Worm (Caenorhabditis elegans) whole organism, L1 larva: Measurements from ENCODE around the gene EGAP5.1.

ENCODE experiments used
- C04F5.9 ChIP-seq: sonication (generic microtip); optimal IDR thresholded peaks from 2 replicates; lab custom pipeline; 2016; ENCODE audit warnings: missing genetic modification characterization, missing compliant biosample characterization
- C16A3.4 ChIP-seq: fragments of 150-350 bp; optimal IDR thresholded peaks from 2 replicates; lab custom pipeline; 2014; ENCODE audit warnings: missing biosample characterization, missing genetic modification characterization
- F16B12.6 ChIP-seq: fragments of 150-350 bp; optimal IDR thresholded peaks from 2 replicates; lab custom pipeline; 2014; ENCODE audit warnings: missing biosample characterization, missing genetic modification characterization
- ama-1 ChIP-seq: fragments of 150-350 bp; optimal IDR thresholded peaks from 2 replicates; lab custom pipeline; 2014
- ceh-82 ChIP-seq, 3 experiments: fragments of 150-350 bp in 1 of 3; sonication (generic microtip) in 2 of 3; optimal IDR thresholded peaks; 2 replicates each; lab custom pipeline; 2014 to 2017; ENCODE audit warnings: missing biosample characterization in 3 of 3, missing genetic modification characterization in 3 of 3
- ceh-88 ChIP-seq: fragments of 200-800 bp; sonication (Bioruptor generic); IDR thresholded peaks from 2 replicates; pipeline ENCODE4 v1.3.6; 2022; ENCODE audit warnings: missing genetic modification characterization, missing compliant biosample characterization
- ces-1 ChIP-seq: fragments of 150-350 bp; optimal IDR thresholded peaks from 2 replicates; lab custom pipeline; 2014; ENCODE audit warnings: missing biosample characterization, missing genetic modification reagents, missing genetic modification characterization
- dsc-1 ChIP-seq: sonication (generic microtip); optimal IDR thresholded peaks from 2 replicates; lab custom pipeline; 2016; ENCODE audit warnings: mild to moderate bottlenecking, missing genetic modification characterization, missing compliant biosample characterization
- efl-1 ChIP-seq, 4 experiments: fragments of 150-350 bp; optimal IDR thresholded peaks in 3 of 4; peaks in 1 of 4; 1 replicate in 1 of 4; 2 replicates in 3 of 4; lab custom pipeline; 2014; ENCODE audit warnings: missing biosample characterization in 2 of 4, missing genetic modification characterization in 2 of 4, missing genetic modification reagents in 2 of 4
- elt-2 ChIP-seq: sonication (generic microtip); optimal IDR thresholded peaks from 2 replicates; lab custom pipeline; 2016; ENCODE audit warnings: missing genetic modification characterization, mild to moderate bottlenecking, inconsistent platforms, missing compliant biosample characterization, missing genetic modification reagents
- elt-3 ChIP-seq, 6 experiments: fragments of 150-350 bp in 1 of 6; sonication (generic microtip); optimal IDR thresholded peaks; 2 replicates each; lab custom pipeline; 2017 to 2018; ENCODE audit warnings: missing biosample characterization in 6 of 6, missing genetic modification characterization in 6 of 6, inconsistent platforms in 1 of 6
- ets-5 ChIP-seq: fragments of 200-800 bp; sonication (Bioruptor generic); IDR thresholded peaks from 2 replicates; pipeline ENCODE4 v1.3.6; 2022; ENCODE audit warnings: missing genetic modification characterization, missing compliant biosample characterization
- fkh-4 ChIP-seq: sonication (generic microtip); optimal IDR thresholded peaks from 2 replicates; lab custom pipeline; 2016; ENCODE audit warnings: missing compliant biosample characterization, missing genetic modification characterization, borderline replicate concordance
- fkh-8 ChIP-seq: sonication (generic microtip); optimal IDR thresholded peaks from 2 replicates; lab custom pipeline; 2016; ENCODE audit warnings: mild to moderate bottlenecking, missing genetic modification characterization, missing compliant biosample characterization
- grh-1 ChIP-seq: fragments of 200-800 bp; sonication (Bioruptor generic); IDR thresholded peaks from 2 replicates; pipeline ENCODE4 v1.3.6; 2022; ENCODE audit warnings: missing genetic modification reagents, missing genetic modification characterization, missing compliant biosample characterization
- hlh-17 ChIP-seq: fragments of 200-800 bp; sonication (Bioruptor generic); optimal IDR thresholded peaks from 2 replicates; lab custom pipeline; 2018; ENCODE audit warnings: missing genetic modification characterization, mild to moderate bottlenecking, missing compliant biosample characterization, moderate library complexity, borderline replicate concordance
- hpl-2 ChIP-seq: fragments of 150-350 bp; optimal IDR thresholded peaks from 2 replicates; lab custom pipeline; 2014; ENCODE audit warnings: missing biosample characterization, missing genetic modification reagents, missing genetic modification characterization
- isw-1 ChIP-seq: fragments of 200-800 bp; sonication (Bioruptor generic); IDR thresholded peaks from 2 replicates; pipeline ENCODE4 v1.3.6; 2022; ENCODE audit warnings: missing genetic modification characterization, missing compliant biosample characterization
- jun-1 ChIP-seq: fragments of 150-350 bp; optimal IDR thresholded peaks from 2 replicates; lab custom pipeline; 2014; ENCODE audit warnings: missing biosample characterization, missing genetic modification reagents, missing genetic modification characterization
- lin-14 ChIP-seq: fragments of 200-800 bp; sonication (Bioruptor generic); optimal IDR thresholded peaks from 2 replicates; lab custom pipeline; 2018; ENCODE audit warnings: mild to moderate bottlenecking, missing genetic modification characterization, moderate library complexity, missing compliant biosample characterization
- lin-15B ChIP-seq: fragments of 150-350 bp; sonication (generic microtip); optimal IDR thresholded peaks from 3 replicates; lab custom pipeline; 2014; ENCODE audit warnings: missing biosample characterization, missing genetic modification characterization
- mab-9 ChIP-seq: fragments of 200-800 bp; sonication (Bioruptor generic); IDR thresholded peaks from 2 replicates; pipeline ENCODE4 v1.3.6; 2022; ENCODE audit warnings: missing genetic modification reagents, missing genetic modification characterization, missing compliant biosample characterization
- mep-1 ChIP-seq: fragments of 150-350 bp; optimal IDR thresholded peaks from 2 replicates; lab custom pipeline; 2014; ENCODE audit warnings: missing biosample characterization, missing genetic modification characterization
- nhr-11 ChIP-seq: fragments of 150-350 bp; optimal IDR thresholded peaks from 2 replicates; lab custom pipeline; 2014; ENCODE audit warnings: missing biosample characterization, missing genetic modification characterization
- nhr-12 ChIP-seq: sonication (generic microtip); optimal IDR thresholded peaks from 2 replicates; lab custom pipeline; 2017; ENCODE audit warnings: missing biosample characterization, missing genetic modification characterization
- nhr-19 ChIP-seq: fragments of 200-800 bp; sonication (Bioruptor generic); conservative IDR thresholded peaks from 2 replicates; pipeline ENCODE4 v1.3.6; 2022; ENCODE audit warnings: missing genetic modification characterization, missing compliant biosample characterization
- nhr-47 ChIP-seq: sonication (generic microtip); optimal IDR thresholded peaks from 2 replicates; lab custom pipeline; 2016; ENCODE audit warnings: mild to moderate bottlenecking, missing genetic modification characterization, moderate library complexity, missing compliant biosample characterization
- nhr-71 ChIP-seq: sonication (generic microtip); optimal IDR thresholded peaks from 2 replicates; lab custom pipeline; 2016; ENCODE audit warnings: mild to moderate bottlenecking, missing genetic modification characterization, moderate library complexity, missing compliant biosample characterization
- nhr-76 ChIP-seq: sonication (generic microtip); optimal IDR thresholded peaks from 2 replicates; lab custom pipeline; 2017; ENCODE audit warnings: missing biosample characterization, missing genetic modification characterization
- nhr-85 ChIP-seq: sonication (generic microtip); peaks from one replicate; lab custom pipeline; 2016; ENCODE audit warnings: missing genetic modification characterization, inconsistent platforms, missing compliant biosample characterization
- rnt-1 ChIP-seq: sonication (generic microtip); optimal IDR thresholded peaks from 2 replicates; lab custom pipeline; 2016; ENCODE audit warnings: mild to moderate bottlenecking, missing genetic modification characterization, moderate library complexity, missing compliant biosample characterization
- snu-23 ChIP-seq: sonication (generic microtip); optimal IDR thresholded peaks from 2 replicates; lab custom pipeline; 2016; ENCODE audit warnings: missing genetic modification characterization, missing compliant biosample characterization
- sox-4 ChIP-seq: sonication (generic microtip); optimal IDR thresholded peaks from 2 replicates; lab custom pipeline; 2016; ENCODE audit warnings: missing genetic modification characterization, missing compliant biosample characterization
- sup-37 ChIP-seq: fragments of 200-800 bp; sonication (Bioruptor generic); optimal IDR thresholded peaks from 2 replicates; lab custom pipeline; 2018; ENCODE audit warnings: mild to moderate bottlenecking, missing genetic modification characterization, missing compliant biosample characterization
- swsn-7 ChIP-seq: sonication (generic microtip); optimal IDR thresholded peaks from 2 replicates; lab custom pipeline; 2016; ENCODE audit warnings: missing genetic modification characterization, missing compliant biosample characterization
- tlp-1 ChIP-seq: fragments of 150-350 bp; optimal IDR thresholded peaks from 2 replicates; lab custom pipeline; 2014; ENCODE audit warnings: missing biosample characterization, missing genetic modification characterization
- unc-30 ChIP-seq: sonication (generic microtip); optimal IDR thresholded peaks from 2 replicates; lab custom pipeline; 2017; ENCODE audit warnings: missing biosample characterization, missing genetic modification characterization
- unc-62 ChIP-seq: fragments of 150-350 bp; optimal IDR thresholded peaks from 2 replicates; lab custom pipeline; 2014; ENCODE audit warnings: missing biosample characterization, missing genetic modification reagents, missing genetic modification characterization
- xbp-1 ChIP-seq: sonication (generic microtip); optimal IDR thresholded peaks from 2 replicates; lab custom pipeline; 2016; ENCODE audit warnings: missing genetic modification characterization, missing compliant biosample characterization
- zag-1 ChIP-seq: fragments of 150-350 bp; optimal IDR thresholded peaks from 2 replicates; lab custom pipeline; 2014; ENCODE audit warnings: missing biosample characterization, missing genetic modification characterization
- ztf-11 ChIP-seq, 2 experiments: sonication (generic microtip); optimal IDR thresholded peaks; 2 replicates each; lab custom pipeline; 2016 to 2017; ENCODE audit warnings: missing genetic modification characterization in 2 of 2, missing biosample characterization in 1 of 2, missing compliant biosample characterization in 1 of 2

The EGAP5.1 gene

ce11 chrX:5199825-5200373 is 37.0 kb downstream of the EGAP5.1 start:
- TF ChIP-seq hlh-17 (GFP tag; lab: Kevin White, UChicago) (no peak), fkh-8 (tag; lab: Kevin White, UChicago) (no peak), jun-1 (tag; lab: Kevin White, UChicago) (no peak), lin-14 (GFP tag; lab: Kevin White, UChicago) (peak; percentile 48), xbp-1 (tag; lab: Kevin White, UChicago) (no peak), nhr-85 (tag; lab: Kevin White, UChicago) (peak; percentile 56), rnt-1 (tag; lab: Kevin White, UChicago) (peak; percentile 40), mep-1 (tag; lab: Kevin White, UChicago) (no peak), nhr-71 (tag; lab: Kevin White, UChicago) (peak; percentile 25)

ce11 chrX:5201860-5202259 is 39.0 kb downstream of the EGAP5.1 start:
- TF ChIP-seq fkh-8 (tag; lab: Kevin White, UChicago) (no peak), nhr-76 (tag; lab: Kevin White, UChicago) (no peak), sup-37 (GFP tag; lab: Kevin White, UChicago) (no peak), jun-1 (tag; lab: Kevin White, UChicago) (no peak), dsc-1 (tag; lab: Kevin White, UChicago) (no peak), hpl-2 (GFP tag; lab: Kevin White, UChicago) (no peak), nhr-71 (tag; lab: Kevin White, UChicago) (no peak)

ce11 chrX:5202399-5202798 is 39.5 kb downstream of the EGAP5.1 start:
- no peak for TF ChIP-seq C04F5.9
- TF ChIP-seq elt-2 (tag; lab: Kevin White, UChicago), result peak; percentile 38

- TF ChIP-seq C04F5.9 (no peak), efl-1 (optimal IDR thresholded peaks at IDR 0.05; lab: Kevin White, UChicago) (no peak), efl-1 (GFP tag; optimal IDR thresholded peaks at IDR 0.05 in 1 of 2; lab: Kevin White, UChicago) (no peak), elt-3 (tag; optimal IDR thresholded peaks at IDR 0.05; lab: Kevin White, UChicago) (no peak), isw-1 (GFP tag; lab: Robert Waterston, UW) (no peak), ama-1 (lab: Kevin White, UChicago) (no peak), ceh-88 (no peak), F16B12.6 (tag; lab: Kevin White, UChicago) (no peak), sox-4 (no peak), swsn-7 (tag; lab: Kevin White, UChicago) (no peak), ces-1 (GFP tag; lab: Kevin White, UChicago) (no peak), unc-30 (tag; lab: Kevin White, UChicago) (no peak), ztf-11 (tag; optimal IDR thresholded peaks at IDR 0.05; lab: Kevin White, UChicago) (no peak), lin-15B (tag; lab: Kevin White, UChicago) (no peak)
These were observed 40.1 kb downstream of the EGAP5.1 start for ce11 chrX:5202923-5203322.

ce11 chrX:5205561-5205960 is 42.7 kb downstream of the EGAP5.1 start, which contains the start of gene H28G03.2:
H28G03.2 (plus strand) TSS chrX:5205760.
- TF ChIP-seq nhr-19 (GFP tag; lab: Robert Waterston, UW), result no peak
- no peak for TF ChIP-seq nhr-85 (tag; lab: Kevin White, UChicago)
- peak; percentile 58 for TF ChIP-seq rnt-1 (tag; lab: Kevin White, UChicago)
- peak; percentile 1 for TF ChIP-seq nhr-71 (tag; lab: Kevin White, UChicago)
- peak; percentile 9 for TF ChIP-seq snu-23 (GFP tag; lab: Kevin White, UChicago)
- no peak for TF ChIP-seq ets-5 (GFP tag; lab: Robert Waterston, UW)
- TF ChIP-seq ceh-82 (tag; optimal IDR thresholded peaks at IDR 0.05; lab: Kevin White, UChicago), result peak in 1 of 3 experiments; percentile 17
- no peak for TF ChIP-seq nhr-12 (tag; lab: Kevin White, UChicago)
- TF ChIP-seq unc-62, result no peak
- TF ChIP-seq C16A3.4, result no peak
- TF ChIP-seq zag-1, result no peak
- no peak for TF ChIP-seq nhr-47 (tag; lab: Kevin White, UChicago)
- TF ChIP-seq fkh-4 (tag; lab: Kevin White, UChicago), result no peak
- peak; percentile 45 for TF ChIP-seq lin-14 (GFP tag; lab: Kevin White, UChicago)
- no peak for TF ChIP-seq grh-1
- TF ChIP-seq mab-9 (GFP tag; lab: Robert Waterston, UW), result no peak
- TF ChIP-seq swsn-7 (tag; lab: Kevin White, UChicago), result no peak
- TF ChIP-seq F16B12.6 (tag; lab: Kevin White, UChicago), result no peak
- TF ChIP-seq hlh-17 (GFP tag; lab: Kevin White, UChicago), result no peak
- TF ChIP-seq tlp-1 (tag; lab: Kevin White, UChicago), result no peak
- no peak for TF ChIP-seq nhr-11 (tag; lab: Kevin White, UChicago)
